Worm (Caenorhabditis elegans) whole organism, young adult: ENCODE data around the gene T08D10.4.

Experiments used
- D2030.7 ChIP-seq: fragments of 200-800 bp; sonication (Bioruptor generic); IDR thresholded peaks from 2 replicates; pipeline ENCODE4 v1.3.6; 2022; ENCODE audit warnings: missing genetic modification reagents, missing genetic modification characterization, missing compliant biosample characterization
- ceh-91 ChIP-seq: fragments of 200-800 bp; sonication (Bioruptor generic); IDR thresholded peaks from 2 replicates; pipeline ENCODE4 v1.3.6; 2022; ENCODE audit warnings: missing genetic modification reagents, missing genetic modification characterization, missing compliant biosample characterization
- pha-4 ChIP-seq: fragments of 150-350 bp; sonication (generic microtip); optimal IDR thresholded peaks from 2 replicates; lab custom pipeline; 2014; ENCODE audit warnings: missing biosample characterization, missing genetic modification reagents, missing genetic modification characterization
- rcor-1 ChIP-seq: fragments of 200-800 bp; sonication (Bioruptor generic); IDR thresholded peaks from 2 replicates; pipeline ENCODE4 v1.3.6; 2022; ENCODE audit warnings: missing genetic modification reagents, missing genetic modification characterization, missing compliant biosample characterization

DNA sequence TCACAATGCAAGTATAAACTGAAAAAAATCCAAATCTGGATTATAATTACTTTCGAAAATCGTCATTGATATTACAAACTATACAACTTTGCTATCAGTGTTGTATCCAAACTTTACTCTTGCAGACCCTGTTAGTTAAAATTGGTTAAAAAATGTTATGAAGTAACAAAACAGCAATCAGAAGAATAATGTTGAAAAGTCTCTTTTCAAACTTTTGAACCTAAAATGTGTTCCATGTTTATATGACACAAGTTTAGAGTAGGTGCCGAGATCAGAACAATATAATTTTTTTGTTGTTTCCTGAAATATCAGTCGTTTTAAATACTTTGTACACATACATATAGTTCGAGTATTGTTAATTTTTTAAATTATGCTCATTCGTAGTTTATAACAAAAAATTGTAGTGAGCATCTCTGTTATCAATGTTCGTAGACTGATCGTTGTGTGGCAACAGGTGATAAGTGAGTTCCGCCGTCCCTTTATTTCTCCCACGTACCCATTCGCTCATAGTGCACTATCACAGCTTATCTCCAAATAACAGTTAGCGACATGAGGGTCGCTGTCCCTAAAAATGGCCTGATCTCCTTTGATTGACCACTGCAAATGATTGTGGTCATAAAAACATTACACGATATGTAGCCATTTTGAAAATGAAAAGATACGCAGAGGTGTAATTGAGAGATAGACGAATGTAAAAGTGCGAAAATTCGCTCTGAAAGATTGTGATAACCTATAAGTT is 9.1 kb upstream of the T08D10.4 start:
- TF ChIP-seq D2030.7 (GFP tag; lab: Robert Waterston, UW), result no peak
- no peak for TF ChIP-seq pha-4 (tag; lab: Kevin White, UChicago)
- TF ChIP-seq ceh-91, result no peak
- TF ChIP-seq rcor-1, result no peak
